Worm (Caenorhabditis elegans): Measurements from ENCODE around the gene dmsr-3.

DNA sequence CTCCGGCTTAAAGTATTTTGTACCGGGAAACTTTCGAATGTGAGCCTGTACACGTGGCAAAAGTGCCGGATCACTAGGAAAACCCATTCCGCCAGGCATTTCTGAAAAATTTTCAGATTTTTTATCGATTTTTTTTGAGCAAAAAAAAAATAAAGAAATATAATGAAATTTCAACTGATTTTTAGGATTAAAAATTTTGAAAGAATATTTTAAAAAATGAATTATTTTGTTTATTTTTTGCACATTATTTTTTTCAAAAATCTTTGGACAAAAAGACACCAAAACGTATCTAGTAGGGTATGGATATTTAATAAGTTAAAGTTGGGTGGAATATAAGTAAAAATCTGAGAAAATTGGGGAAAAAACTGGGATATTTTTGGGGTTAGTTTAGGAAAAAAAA, 35.2 kb downstream of the dmsr-3 start, which contains the start of gene mac-1:
- TF ChIP-seq snu-23 (GFP tag; optimal IDR thresholded peaks at IDR 0.05) (no peak), lin-14 (GFP tag; optimal IDR thresholded peaks at IDR 0.05) (no peak), nhr-90 (tag; optimal IDR thresholded peaks at IDR 0.05; ENCODE audit: poor library complexity) (no peak), pqm-1 (tag; optimal IDR thresholded peaks at IDR 0.05) (no peak), elt-3 (tag; optimal IDR thresholded peaks at IDR 0.05) (no peak), elt-2 (tag; optimal IDR thresholded peaks at IDR 0.05) (no peak), ztf-11 (tag; optimal IDR thresholded peaks at IDR 0.05) (no peak), dsc-1 (tag; optimal IDR thresholded peaks at IDR 0.05) (no peak), nhr-11 (tag; optimal IDR thresholded peaks at IDR 0.05) (no peak), nhr-20 (tag; optimal IDR thresholded peaks at IDR 0.05) (no peak)
